Worm (Caenorhabditis elegans) whole organism, L2 larva: ENCODE measurements around the gene lgc-43.

ENCODE experiments used
- ZK546.5 ChIP-seq: sonication (generic microtip); optimal IDR thresholded peaks from 2 replicates; lab custom pipeline; 2017; ENCODE audit warnings: missing biosample characterization, missing genetic modification characterization
- alr-1 ChIP-seq: fragments of 150-350 bp; optimal IDR thresholded peaks from 2 replicates; lab custom pipeline; 2014; ENCODE audit warnings: missing biosample characterization, missing genetic modification characterization
- ama-1 ChIP-seq: fragments of 150-350 bp; optimal IDR thresholded peaks from 2 replicates; lab custom pipeline; 2018; ENCODE audit warnings: inconsistent platforms
- snpc-4 ChIP-seq: fragments of 150-350 bp; optimal IDR thresholded peaks from 2 replicates; lab custom pipeline; 2014; ENCODE audit warnings: missing biosample characterization, missing genetic modification characterization

DNA sequence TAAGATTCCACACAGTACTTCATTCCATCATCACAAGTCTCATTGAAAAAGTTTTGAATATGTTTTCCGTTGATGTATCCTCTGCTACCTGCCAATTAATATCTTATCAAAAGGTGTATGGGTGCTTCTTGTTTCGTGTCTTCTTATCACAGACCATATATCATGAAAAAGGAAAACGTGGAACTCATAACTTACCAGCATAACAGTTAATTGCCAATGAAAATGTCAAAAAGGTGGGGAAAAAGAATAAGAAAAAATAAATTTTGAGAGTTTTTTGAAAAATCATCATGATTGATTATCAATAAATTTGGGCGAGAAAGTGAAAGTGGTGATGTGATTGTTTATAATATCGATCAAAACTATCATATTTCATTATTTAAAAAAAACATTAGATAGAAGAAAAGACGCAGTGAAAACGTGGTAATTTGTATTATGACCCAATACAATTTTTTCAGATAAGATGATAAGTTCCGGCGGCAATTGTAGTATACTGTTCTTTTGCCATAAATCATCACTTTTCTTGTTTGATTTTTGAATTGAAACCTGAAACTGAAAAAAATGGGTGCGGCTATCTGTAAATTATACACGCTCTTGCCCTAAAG, 52.6 kb downstream of the lgc-43 start, which contains the start of gene F56C4.4:
- TF ChIP-seq snpc-4 (tag; lab: Kevin White, UChicago) (no peak), ZK546.5 (no peak), ama-1 (lab: Kevin White, UChicago) (no peak), alr-1 (no peak)
